Fruit fly (Drosophila melanogaster): ENCODE measurements around the gene CG3982.

The CG3982 gene

dm6 chr3L:9399013-9399750 lies 18.0 kb downstream of the CG3982 start, which contains the start of gene CG4080 (continued):
- peak; percentile 53; the same call in 1 of the 2 replicates for TF ChIP-seq stc (GFP tag; IDR thresholded peaks at IDR 0.05)
- no peak for TF ChIP-seq CG10654 (GFP tag; optimal IDR thresholded peaks at IDR 0.05)
- no peak for TF ChIP-seq CG30403 (GFP tag; optimal IDR thresholded peaks at IDR 0.05)
- no peak for TF ChIP-seq CG7271 (tag; optimal IDR thresholded peaks at IDR 0.05)
- TF ChIP-seq bowl (GFP tag; IDR thresholded peaks at IDR 0.05) = no peak
- no peak for TF ChIP-seq CG7786 (GFP tag; optimal IDR thresholded peaks at IDR 0.05)
- TF ChIP-seq CG8290 (GFP tag; optimal IDR thresholded peaks at IDR 0.05) = peak; percentile 22
- peak; percentile 32 to 36 for TF ChIP-seq CG8290 (tag; optimal IDR thresholded peaks at IDR 0.05)
- peak in 1 of 2 experiments; percentile 25 for TF ChIP-seq insv (GFP tag; optimal IDR thresholded peaks at IDR 0.05)
- no peak for TF ChIP-seq croc (GFP tag; conservative IDR thresholded peaks at IDR 0.05)
- no peak for TF ChIP-seq CG6272 (GFP tag; IDR thresholded peaks at IDR 0.05)
- TF ChIP-seq CG17912 (GFP tag; optimal IDR thresholded peaks at IDR 0.05) = peak; percentile 34
- TF ChIP-seq psq (GFP tag; optimal IDR thresholded peaks at IDR 0.05) = no peak
- 0 out of 3 replicates have a peak, but pooled peaks have one; percentile 28 for TF ChIP-seq CG7963 (GFP tag; IDR thresholded peaks at IDR 0.05; ENCODE audit: partially characterized antibody)
- TF ChIP-seq CG9437 (GFP tag; optimal IDR thresholded peaks at IDR 0.05) = peak; percentile 54
- TF ChIP-seq CG12219 (GFP tag; optimal IDR thresholded peaks at IDR 0.05) = no peak
- peak; percentile 8 for TF ChIP-seq CG4424 (GFP tag; optimal IDR thresholded peaks at IDR 0.05)
- no peak for TF ChIP-seq CG16815 (GFP tag; optimal IDR thresholded peaks at IDR 0.05)
- TF ChIP-seq CG1024 (GFP tag; IDR thresholded peaks at IDR 0.05) = no peak
- peak; percentile 62; the same call in 1 of the 2 replicates for TF ChIP-seq CG2129 (GFP tag; IDR thresholded peaks at IDR 0.05; ENCODE audit: partially characterized antibody)
- peak; percentile 63 for TF ChIP-seq Myb (GFP tag; optimal IDR thresholded peaks at IDR 0.05)
- no peak for TF ChIP-seq dimm (GFP tag; IDR thresholded peaks at IDR 0.05)
- peak in 1 of 2 experiments; percentile 34 for TF ChIP-seq chif (GFP tag; optimal IDR thresholded peaks at IDR 0.05)
- TF ChIP-seq NfI (GFP tag; optimal IDR thresholded peaks at IDR 0.05) = peak; percentile 23
- TF ChIP-seq nau (GFP tag; optimal IDR thresholded peaks at IDR 0.05) = no peak
- TF ChIP-seq MTF-1 (GFP tag; optimal IDR thresholded peaks at IDR 0.05; ENCODE audit: borderline replicate concordance) = peak; percentile 7
- TF ChIP-seq CG9797 (GFP tag; optimal IDR thresholded peaks at IDR 0.05) = peak; percentile 96
- TF ChIP-seq H15 (GFP tag; IDR thresholded peaks at IDR 0.05) = no peak
- TF ChIP-seq CG11504 (tag; optimal IDR thresholded peaks at IDR 0.05) = no peak
- peak; percentile 29; the same call in 1 of the 3 replicates for TF ChIP-seq Dbx (GFP tag; IDR thresholded peaks at IDR 0.05)
- TF ChIP-seq CG10462 (GFP tag; optimal IDR thresholded peaks at IDR 0.05) = no peak
- no peak for TF ChIP-seq Adf1 (GFP tag; IDR thresholded peaks at IDR 0.05)
- TF ChIP-seq CG1602 (GFP tag; optimal IDR thresholded peaks at IDR 0.05) = no peak
- TF ChIP-seq dmrt99B (tag; optimal IDR thresholded peaks at IDR 0.05) = no peak
- no peak for TF ChIP-seq ATbp (GFP tag; optimal IDR thresholded peaks at IDR 0.05)
- no peak for TF ChIP-seq ttk (GFP tag; IDR thresholded peaks at IDR 0.05)
- peak; percentile 42 for TF ChIP-seq Hmr (GFP tag; optimal IDR thresholded peaks at IDR 0.05)
- no peak for TF ChIP-seq CHES-1-like (GFP tag; optimal IDR thresholded peaks at IDR 0.05)
- no peak for TF ChIP-seq tin (GFP tag; optimal IDR thresholded peaks at IDR 0.05)
- peak; percentile 80 for TF ChIP-seq cg (GFP tag; optimal IDR thresholded peaks at IDR 0.05)
- TF ChIP-seq yki (optimal IDR thresholded peaks at IDR 0.05) = no peak
- TF ChIP-seq kay (GFP tag; optimal IDR thresholded peaks at IDR 0.05) = no peak
- TF ChIP-seq CG1603 (tag; optimal IDR thresholded peaks at IDR 0.05) = peak; percentile 55
- no peak for TF ChIP-seq CG17328 (GFP tag; IDR thresholded peaks at IDR 0.05)
- peak; percentile 56 for TF ChIP-seq CG4617 (GFP tag; optimal IDR thresholded peaks at IDR 0.05; ENCODE audit: borderline replicate concordance)
- TF ChIP-seq chn (GFP tag; optimal IDR thresholded peaks at IDR 0.05) = peak; percentile 32
- TF ChIP-seq Dip2 (GFP tag; IDR thresholded peaks at IDR 0.05) = no peak
- TF ChIP-seq ash1 (GFP tag; optimal IDR thresholded peaks at IDR 0.05) = no peak
- TF ChIP-seq CG18011 (GFP tag; optimal IDR thresholded peaks at IDR 0.05) = peak; percentile 13
- no peak for TF ChIP-seq GATAe (GFP tag; conservative IDR thresholded peaks at IDR 0.05)

Data from whole organism, embryonic.